Fruit fly (Drosophila melanogaster): Measurements from ENCODE around the gene CG14864.
A peak's percentile ranks its signal among the peaks of the same experiment; 100 is the strongest.

Gene CG14864

dm6 chr3R:15229329-15229876 lies 38.9 kb downstream of the CG14864 start, which contains the start of the genes Art3 and mRpS10 (continued):
- TF ChIP-seq pfk (GFP tag; optimal IDR thresholded peaks at IDR 0.05), result peak; percentile 84
- TF ChIP-seq prd (optimal IDR thresholded peaks at IDR 0.05), result no peak
- peak; percentile 100 for TF ChIP-seq prd (GFP tag; IDR thresholded peaks at IDR 0.05)
- TF ChIP-seq BtbVII (GFP tag; optimal IDR thresholded peaks at IDR 0.05), result peak; percentile 100
- peak; percentile 100 for TF ChIP-seq ro (GFP tag; IDR thresholded peaks at IDR 0.05)
- peak; percentile 100 for TF ChIP-seq CG6689 (GFP tag; IDR thresholded peaks at IDR 0.05)
- peak; percentile 100 for TF ChIP-seq CG14014 (GFP tag; IDR thresholded peaks at IDR 0.05)
- peak; percentile 100 for TF ChIP-seq HLH3B (GFP tag; IDR thresholded peaks at IDR 0.05)
- TF ChIP-seq CG16863 (GFP tag; optimal IDR thresholded peaks at IDR 0.05), result peak; percentile 100
- TF ChIP-seq sqz (GFP tag; optimal IDR thresholded peaks at IDR 0.05), result peak; percentile 100
- peak; percentile 99 for TF ChIP-seq fd102C (GFP tag; optimal IDR thresholded peaks at IDR 0.05)
- TF ChIP-seq Mrtf (GFP tag; IDR thresholded peaks at IDR 0.05), result peak; percentile 100
- TF ChIP-seq Jarid2 (GFP tag; optimal IDR thresholded peaks at IDR 0.05), result no peak
- TF ChIP-seq CG43689 (GFP tag; IDR thresholded peaks at IDR 0.05), result peak; percentile 99
- peak; percentile 100 for TF ChIP-seq jumu (GFP tag; optimal IDR thresholded peaks at IDR 0.05)
- peak; percentile 100 for TF ChIP-seq repo (GFP tag; optimal IDR thresholded peaks at IDR 0.05)
- TF ChIP-seq CG15011 (GFP tag; optimal IDR thresholded peaks at IDR 0.05), result peak; percentile 100
- TF ChIP-seq crp (GFP tag; optimal IDR thresholded peaks at IDR 0.05), result peak; percentile 55 to 80
- TF ChIP-seq HLH4C (GFP tag; IDR thresholded peaks at IDR 0.05; ENCODE audit: partially characterized antibody), result no peak
- TF ChIP-seq CG3407 (GFP tag; optimal IDR thresholded peaks at IDR 0.05), result peak; percentile 99
- 0 out of 2 replicates have a peak, but pooled peaks have one; percentile 36 for TF ChIP-seq CG42726 (GFP tag; IDR thresholded peaks at IDR 0.05; ENCODE audit: partially characterized antibody)
- TF ChIP-seq CG17385 (GFP tag; optimal IDR thresholded peaks at IDR 0.05), result peak; percentile 100
- TF ChIP-seq CG10959 (GFP tag; IDR thresholded peaks at IDR 0.05), result peak; percentile 100
- peak; percentile 100 for TF ChIP-seq CG4328 (GFP tag; optimal IDR thresholded peaks at IDR 0.05)
- peak in 1 of 2 experiments; percentile 98 for TF ChIP-seq Dfd (GFP tag; optimal IDR thresholded peaks at IDR 0.05)
- peak; percentile 45; the same call in 1 of the 2 replicates for TF ChIP-seq CG13287 (GFP tag; IDR thresholded peaks at IDR 0.05; ENCODE audit: partially characterized antibody)
- peak; percentile 100 for TF ChIP-seq wdn (GFP tag; IDR thresholded peaks at IDR 0.05)
- TF ChIP-seq phol (tag; optimal IDR thresholded peaks at IDR 0.05), result peak; percentile 100
- TF ChIP-seq dan (GFP tag; IDR thresholded peaks at IDR 0.05), result peak; percentile 99
- TF ChIP-seq HHEX (GFP tag; optimal IDR thresholded peaks at IDR 0.05), result peak; percentile 100
- peak; percentile 100 for TF ChIP-seq Chrac-16 (GFP tag; optimal IDR thresholded peaks at IDR 0.05)
- TF ChIP-seq CG12942 (GFP tag; optimal IDR thresholded peaks at IDR 0.05), result peak; percentile 100
- peak; percentile 98 for TF ChIP-seq trem (tag; optimal IDR thresholded peaks at IDR 0.05)
- peak; percentile 96 for TF ChIP-seq E2f2 (GFP tag; IDR thresholded peaks at IDR 0.05)
- TF ChIP-seq ham (GFP tag; IDR thresholded peaks at IDR 0.05), result peak; percentile 100
- TF ChIP-seq pita (GFP tag; optimal IDR thresholded peaks at IDR 0.05), result no peak
- peak in 1 of 2 experiments; percentile 100 for TF ChIP-seq bsh (GFP tag; optimal IDR thresholded peaks at IDR 0.05)
- TF ChIP-seq Max (GFP tag; optimal IDR thresholded peaks at IDR 0.05), result peak; percentile 100
- no peak for TF ChIP-seq mld (GFP tag; IDR thresholded peaks at IDR 0.05; ENCODE audit: partially characterized antibody)
- peak; percentile 100 for TF ChIP-seq CG12769 (tag; optimal IDR thresholded peaks at IDR 0.05)
- TF ChIP-seq tll (GFP tag; optimal IDR thresholded peaks at IDR 0.05), result peak; percentile 3 to 96
- peak in 1 of 3 experiments; percentile 100 for TF ChIP-seq Stat92E (GFP tag; optimal IDR thresholded peaks at IDR 0.05)
- TF ChIP-seq CrebB (tag; optimal IDR thresholded peaks at IDR 0.05), result peak; percentile 100
- TF ChIP-seq Adf1 (GFP tag; IDR thresholded peaks at IDR 0.05), result peak; percentile 95
- TF ChIP-seq CG18262 (tag; optimal IDR thresholded peaks at IDR 0.05), result peak; percentile 100
- TF ChIP-seq dmrt99B (tag; optimal IDR thresholded peaks at IDR 0.05), result peak; percentile 100
- TF ChIP-seq CG34224 (GFP tag; IDR thresholded peaks at IDR 0.05; ENCODE audit: partially characterized antibody), result peak; percentile 26; the same call in 1 of the 3 replicates
- TF ChIP-seq Hsf (GFP tag; optimal IDR thresholded peaks at IDR 0.05), result peak; percentile 100

Measured in whole organism, embryonic.